Fruit fly (Drosophila melanogaster) whole organism, prepupa: ENCODE measurements around the gene fipi.

Source experiments
- Blimp-1 ChIP-seq: fragments of 200-800 bp; sonication (Bioruptor generic); optimal IDR thresholded peaks from 3 replicates; lab custom pipeline; 2017; ENCODE audit warnings: missing biosample characterization, missing genetic modification characterization, mild to moderate bottlenecking, moderate library complexity, missing genetic modification reagents
- CG10669 ChIP-seq: fragments of 200-800 bp; sonication (Bioruptor generic); optimal IDR thresholded peaks from 3 replicates; lab custom pipeline; 2018; ENCODE audit warnings: missing biosample characterization, mild to moderate bottlenecking, missing genetic modification characterization, moderate library complexity
- CG11294 ChIP-seq: fragments of 200-800 bp; sonication (Bioruptor generic); IDR thresholded peaks from 2 replicates; pipeline ENCODE4 v1.3.6; 2022; ENCODE audit warnings: missing biosample characterization, missing genetic modification characterization
- CG15336 ChIP-seq: fragments of 200-800 bp; sonication (Bioruptor generic); IDR thresholded peaks from 2 replicates; pipeline ENCODE4 v1.3.6; 2022; ENCODE audit warnings: missing biosample characterization, missing genetic modification characterization
- CG1621 ChIP-seq: fragments of 200-800 bp; sonication (Bioruptor generic); optimal IDR thresholded peaks from 3 replicates; lab custom pipeline; 2018; ENCODE audit warnings: missing biosample characterization, mild to moderate bottlenecking, missing genetic modification characterization
- CG3032 ChIP-seq: fragments of 200-800 bp; optimal IDR thresholded peaks from 2 replicates; lab custom pipeline; 2019; ENCODE audit warnings: missing biosample characterization, mild to moderate bottlenecking, missing genetic modification characterization, moderate library complexity
- CG32006 ChIP-seq: fragments of 200-800 bp; sonication (Bioruptor generic); optimal IDR thresholded peaks from 3 replicates; lab custom pipeline; 2017; ENCODE audit warnings: missing biosample characterization, mild to moderate bottlenecking, missing genetic modification characterization
- CG3919 ChIP-seq: fragments of 200-800 bp; sonication (Bioruptor generic); optimal IDR thresholded peaks from 3 replicates; lab custom pipeline; 2016; ENCODE audit warnings: missing biosample characterization, missing genetic modification characterization
- CG6276 ChIP-seq: fragments of 200-800 bp; sonication (Bioruptor generic); optimal IDR thresholded peaks from 2 replicates; lab custom pipeline; 2017; ENCODE audit warnings: missing biosample characterization, mild to moderate bottlenecking, missing genetic modification characterization
- CG6792 ChIP-seq: fragments of 200-800 bp; sonication (Bioruptor generic); optimal IDR thresholded peaks from 3 replicates; lab custom pipeline; 2016; ENCODE audit warnings: missing biosample characterization, missing genetic modification characterization
- CG6808 ChIP-seq: fragments of 200-800 bp; sonication (Bioruptor generic); optimal IDR thresholded peaks from 3 replicates; lab custom pipeline; 2017; ENCODE audit warnings: missing biosample characterization, missing genetic modification characterization, mild to moderate bottlenecking, moderate library complexity, missing genetic modification reagents
- CG6854 ChIP-seq: fragments of 200-800 bp; sonication (Bioruptor generic); optimal IDR thresholded peaks from 2 replicates; lab custom pipeline; 2017; ENCODE audit warnings: missing biosample characterization, mild to moderate bottlenecking, missing genetic modification characterization
- CG7368 ChIP-seq: fragments of 200-800 bp; sonication (Bioruptor generic); optimal IDR thresholded peaks from 3 replicates; lab custom pipeline; 2016; ENCODE audit warnings: missing biosample characterization, missing genetic modification characterization
- CG8119 ChIP-seq: fragments of 200-800 bp; sonication (Bioruptor generic); IDR thresholded peaks from 3 replicates; pipeline ENCODE4 v1.3.6; 2022; ENCODE audit warnings: missing biosample characterization, missing genetic modification characterization
- CG8632 ChIP-seq: fragments of 200-800 bp; sonication (Bioruptor generic); optimal IDR thresholded peaks from 3 replicates; lab custom pipeline; 2016; ENCODE audit warnings: missing biosample characterization, missing genetic modification characterization
- CG9139 ChIP-seq: fragments of 200-800 bp; sonication (Bioruptor generic); optimal IDR thresholded peaks from 3 replicates; lab custom pipeline; 2017; ENCODE audit warnings: missing biosample characterization, mild to moderate bottlenecking, missing genetic modification characterization
- Eip78C ChIP-seq: fragments of 200-800 bp; sonication (Bioruptor generic); peaks from one replicate; lab custom pipeline; 2016; ENCODE audit warnings: missing biosample characterization, missing genetic modification characterization
- Eip93F ChIP-seq: fragments of 200-800 bp; sonication (Bioruptor generic); optimal IDR thresholded peaks from 2 replicates; lab custom pipeline; 2016; ENCODE audit warnings: missing biosample characterization, mild to moderate bottlenecking, missing genetic modification characterization
- Ets96B ChIP-seq: fragments of 200-800 bp; optimal IDR thresholded peaks from 2 replicates; lab custom pipeline; 2019; ENCODE audit warnings: missing biosample characterization, mild to moderate bottlenecking, missing genetic modification characterization, moderate library complexity
- Gug ChIP-seq: fragments of 200-800 bp; sonication (Bioruptor generic); IDR thresholded peaks from 2 replicates; pipeline ENCODE4 v1.3.6; 2022; ENCODE audit warnings: missing biosample characterization, missing genetic modification characterization
- Hr38 ChIP-seq: sonication (Bioruptor generic); optimal IDR thresholded peaks from 2 replicates; lab custom pipeline; 2016; ENCODE audit warnings: missing biosample characterization, missing genetic modification characterization
- Hr39 ChIP-seq: fragments of 200-800 bp; sonication (Bioruptor generic); optimal IDR thresholded peaks from 2 replicates; lab custom pipeline; 2016; ENCODE audit warnings: missing biosample characterization, missing genetic modification characterization
- Hr4 ChIP-seq: fragments of 200-800 bp; sonication (Bioruptor generic); optimal IDR thresholded peaks from 3 replicates; lab custom pipeline; 2016; ENCODE audit warnings: missing biosample characterization, missing genetic modification characterization
- Lpt ChIP-seq: fragments of 200-800 bp; sonication (Bioruptor generic); optimal IDR thresholded peaks from 3 replicates; lab custom pipeline; 2016; ENCODE audit warnings: missing biosample characterization, missing genetic modification characterization
- Met ChIP-seq: fragments of 200-800 bp; sonication (Bioruptor generic); optimal IDR thresholded peaks from 3 replicates; lab custom pipeline; 2016; ENCODE audit warnings: missing biosample characterization, missing genetic modification characterization
- OdsH ChIP-seq: fragments of 200-800 bp; sonication (Bioruptor generic); optimal IDR thresholded peaks from 3 replicates; lab custom pipeline; 2016; ENCODE audit warnings: missing biosample characterization, missing genetic modification characterization
- Smox ChIP-seq: fragments of 200-800 bp; sonication (Bioruptor generic); optimal IDR thresholded peaks from 3 replicates; lab custom pipeline; 2016; ENCODE audit warnings: missing biosample characterization, missing genetic modification characterization
- Sox102F ChIP-seq: fragments of 200-800 bp; sonication (Bioruptor generic); optimal IDR thresholded peaks from 2 replicates; lab custom pipeline; 2016; ENCODE audit warnings: missing biosample characterization, mild to moderate bottlenecking, missing genetic modification characterization
- Sox14 ChIP-seq: fragments of 200-800 bp; sonication (Bioruptor generic); optimal IDR thresholded peaks from 3 replicates; lab custom pipeline; 2016; ENCODE audit warnings: missing biosample characterization, missing genetic modification characterization
- Sox15 ChIP-seq: fragments of 200-800 bp; sonication (Bioruptor generic); optimal IDR thresholded peaks from 3 replicates; lab custom pipeline; 2016; ENCODE audit warnings: missing biosample characterization, missing genetic modification characterization
- achi ChIP-seq: fragments of 200-800 bp; sonication (Bioruptor generic); optimal IDR thresholded peaks from 3 replicates; lab custom pipeline; 2016; ENCODE audit warnings: missing biosample characterization, missing genetic modification characterization
- acj6 ChIP-seq: fragments of 200-800 bp; sonication (Bioruptor generic); optimal IDR thresholded peaks from 3 replicates; lab custom pipeline; 2016; ENCODE audit warnings: missing biosample characterization, missing genetic modification characterization
- cyc ChIP-seq: fragments of 200-800 bp; sonication (Bioruptor generic); optimal IDR thresholded peaks from 3 replicates; lab custom pipeline; 2016; ENCODE audit warnings: missing biosample characterization, missing genetic modification characterization
- dac ChIP-seq: fragments of 200-800 bp; sonication (Bioruptor generic); optimal IDR thresholded peaks from 2 replicates; lab custom pipeline; 2017; ENCODE audit warnings: missing biosample characterization, mild to moderate bottlenecking, missing genetic modification characterization
- dsx ChIP-seq: fragments of 200-800 bp; optimal IDR thresholded peaks from 3 replicates; lab custom pipeline; 2019; ENCODE audit warnings: missing biosample characterization, mild to moderate bottlenecking, missing genetic modification characterization, moderate library complexity; ENCODE audit not compliant: poor library complexity, severe bottlenecking
- eg ChIP-seq: fragments of 200-800 bp; sonication (Bioruptor generic); IDR thresholded peaks from 3 replicates; pipeline ENCODE4 v1.3.6; 2022; ENCODE audit warnings: missing biosample characterization, missing genetic modification characterization
- esn ChIP-seq: fragments of 200-800 bp; sonication (Bioruptor generic); optimal IDR thresholded peaks from 2 replicates; lab custom pipeline; 2016; ENCODE audit warnings: missing biosample characterization, mild to moderate bottlenecking, missing genetic modification characterization, moderate library complexity
- fd59A ChIP-seq: fragments of 200-800 bp; sonication (Bioruptor generic); optimal IDR thresholded peaks from 2 replicates; lab custom pipeline; 2017; ENCODE audit warnings: missing biosample characterization, mild to moderate bottlenecking, missing genetic modification characterization, missing genetic modification reagents
- lz ChIP-seq: fragments of 200-800 bp; sonication (Bioruptor generic); optimal IDR thresholded peaks from 3 replicates; lab custom pipeline; 2016; ENCODE audit warnings: missing biosample characterization, missing genetic modification characterization
- pdm3 ChIP-seq: fragments of 200-800 bp; sonication (Bioruptor generic); optimal IDR thresholded peaks from 3 replicates; lab custom pipeline; 2016; ENCODE audit warnings: missing biosample characterization, missing genetic modification characterization
- salr ChIP-seq, 2 experiments: fragments of 200-800 bp; sonication (Bioruptor generic); optimal IDR thresholded peaks; 3 replicates each; lab custom pipeline; 2016 to 2018; ENCODE audit warnings: missing biosample characterization in 2 of 2, missing genetic modification characterization in 2 of 2, mild to moderate bottlenecking in 1 of 2
- spab ChIP-seq: fragments of 200-800 bp; sonication (Bioruptor generic); optimal IDR thresholded peaks from 2 replicates; lab custom pipeline; 2017; ENCODE audit warnings: missing biosample characterization, mild to moderate bottlenecking, missing genetic modification characterization, missing genetic modification reagents
- svp ChIP-seq: fragments of 200-800 bp; sonication (Bioruptor generic); peaks from one replicate; lab custom pipeline; 2016; ENCODE audit warnings: missing biosample characterization, missing genetic modification characterization
- topi ChIP-seq: fragments of 200-800 bp; sonication (Bioruptor generic); optimal IDR thresholded peaks from 3 replicates; lab custom pipeline; 2016; ENCODE audit warnings: missing biosample characterization, missing genetic modification characterization
- vri ChIP-seq: fragments of 200-800 bp; sonication (Bioruptor generic); optimal IDR thresholded peaks from 3 replicates; lab custom pipeline; 2016; ENCODE audit warnings: missing biosample characterization, mild to moderate bottlenecking, missing genetic modification characterization

Gene fipi

dm6 chr2L:4810697-4811490 is 17.1 kb upstream of the fipi start (continued):
- peak in 1 of 2 experiments; percentile 83 for TF ChIP-seq salr (GFP tag; optimal IDR thresholded peaks at IDR 0.05; lab: Kevin White, UChicago)
- TF ChIP-seq fd59A (GFP tag; lab: Kevin White, UChicago), result peak; percentile 69
- TF ChIP-seq Hr4, result peak; percentile 64
- peak; percentile 65 for TF ChIP-seq CG6792 (GFP tag; lab: Kevin White, UChicago)
- TF ChIP-seq spab (GFP tag; lab: Kevin White, UChicago), result peak; percentile 62
- TF ChIP-seq dsx, result peak; percentile 15
- TF ChIP-seq Sox14 (GFP tag; lab: Kevin White, UChicago), result peak; percentile 56
- peak; percentile 61 for TF ChIP-seq CG3919 (GFP tag; lab: Kevin White, UChicago)
- peak; percentile 71 for TF ChIP-seq CG8632 (GFP tag; lab: Kevin White, UChicago)
- peak; percentile 63 for TF ChIP-seq achi (GFP tag; lab: Kevin White, UChicago)
- TF ChIP-seq lz (GFP tag; lab: Kevin White, UChicago), result peak; percentile 62
- TF ChIP-seq CG6808 (GFP tag; lab: Kevin White, UChicago), result peak; percentile 77
- peak; percentile 7 for TF ChIP-seq dac (GFP tag; lab: Kevin White, UChicago)
- no peak for TF ChIP-seq Gug
- peak; percentile 70 for TF ChIP-seq OdsH (GFP tag; lab: Kevin White, UChicago)
- peak; percentile 85 for TF ChIP-seq CG32006 (GFP tag; lab: Kevin White, UChicago)
- no peak for TF ChIP-seq CG1621 (tag; lab: Kevin White, UChicago)
- TF ChIP-seq, all 60 proteins: peak for 48

DNA sequence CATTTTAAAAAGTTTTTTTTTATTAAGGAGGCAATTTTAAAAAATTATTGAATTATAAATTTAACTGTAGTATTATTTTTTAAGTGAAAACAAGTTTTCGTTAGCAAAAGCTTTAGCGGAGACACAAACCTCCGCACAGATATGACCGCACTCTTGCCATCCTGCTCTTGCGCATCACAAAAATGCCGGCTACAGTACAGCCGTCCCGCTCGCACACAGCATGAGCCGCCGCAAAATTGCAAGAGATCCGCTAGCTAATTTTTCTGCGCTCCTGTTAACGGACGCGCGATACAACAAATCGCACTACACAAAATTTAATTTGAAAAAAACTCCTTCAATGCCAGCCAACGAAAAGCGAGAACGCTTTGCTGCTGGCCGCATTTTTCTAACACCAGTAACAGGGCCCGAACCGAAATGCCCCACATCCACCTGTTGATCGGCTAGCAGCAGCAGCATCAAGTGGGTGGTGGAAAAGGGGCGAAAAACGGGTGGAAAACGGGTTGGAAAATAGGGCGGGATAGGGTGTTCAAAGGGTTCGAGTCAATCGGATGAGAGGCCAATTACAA is 16.3 kb upstream of the fipi start:
- no peak for TF ChIP-seq Hr4
- TF ChIP-seq Smox (GFP tag; lab: Kevin White, UChicago), result peak; percentile 29
- no peak for TF ChIP-seq Blimp-1 (GFP tag; lab: Kevin White, UChicago)
- no peak for TF ChIP-seq Sox15
- TF ChIP-seq CG3032 (tag; lab: Kevin White, UChicago), result peak; percentile 28
- TF ChIP-seq topi, result peak; percentile 12
- TF ChIP-seq dsx, result peak; percentile 53
- TF ChIP-seq CG8632 (GFP tag; lab: Kevin White, UChicago), result no peak
- peak; percentile 49 for TF ChIP-seq esn (GFP tag; lab: Kevin White, UChicago)
- TF ChIP-seq Lpt (GFP tag; lab: Kevin White, UChicago), result peak; percentile 49
- peak; percentile 28 for TF ChIP-seq Met (GFP tag; lab: Kevin White, UChicago)
- TF ChIP-seq CG11294 (GFP tag; lab: Robert Waterston, UW), result no peak
- TF ChIP-seq salr (GFP tag; optimal IDR thresholded peaks at IDR 0.05; lab: Kevin White, UChicago), result no peak
- no peak for TF ChIP-seq Hr39 (GFP tag; lab: Kevin White, UChicago)
- no peak for TF ChIP-seq CG10669
- no peak for TF ChIP-seq Eip93F (GFP tag; lab: Kevin White, UChicago)
- no peak; the same call in 2 of the 3 replicates for TF ChIP-seq CG8119 (GFP tag; lab: Robert Waterston, UW)
- TF ChIP-seq svp, result peak; percentile 67
- peak; percentile 25 for TF ChIP-seq vri (GFP tag; lab: Kevin White, UChicago)
- TF ChIP-seq OdsH (GFP tag; lab: Kevin White, UChicago), result peak; percentile 11
- TF ChIP-seq CG3919 (GFP tag; lab: Kevin White, UChicago), result peak; percentile 42
- TF ChIP-seq Ets96B (tag; lab: Kevin White, UChicago), result peak; percentile 10
- no peak for TF ChIP-seq CG6808 (GFP tag; lab: Kevin White, UChicago)
- TF ChIP-seq dac (GFP tag; lab: Kevin White, UChicago), result no peak
- peak; percentile 28 for TF ChIP-seq Sox14 (GFP tag; lab: Kevin White, UChicago)
- peak; percentile 10 for TF ChIP-seq pdm3
- TF ChIP-seq CG6792 (GFP tag; lab: Kevin White, UChicago), result peak; percentile 40
- TF ChIP-seq CG9139 (GFP tag; lab: Kevin White, UChicago), result no peak
- TF ChIP-seq cyc (GFP tag; lab: Kevin White, UChicago), result no peak
- peak; percentile 79 for TF ChIP-seq CG6854
- TF ChIP-seq spab (GFP tag; lab: Kevin White, UChicago), result no peak
- TF ChIP-seq CG6276 (GFP tag; lab: Kevin White, UChicago), result no peak
- no peak for TF ChIP-seq Hr38 (GFP tag; lab: Kevin White, UChicago)
- peak; percentile 77 for TF ChIP-seq Eip78C (GFP tag; lab: Kevin White, UChicago)
- TF ChIP-seq lz (GFP tag; lab: Kevin White, UChicago), result peak; percentile 26
- TF ChIP-seq acj6, result peak; percentile 17
- TF ChIP-seq Sox102F, result peak; percentile 25
- peak; percentile 46; the same call in 1 of the 2 replicates for TF ChIP-seq CG15336 (GFP tag; lab: Robert Waterston, UW)
- TF ChIP-seq CG7368 (GFP tag; lab: Kevin White, UChicago), result peak; percentile 26
- TF ChIP-seq eg (GFP tag; lab: Robert Waterston, UW), result peak; percentile 36; the same call in 1 of the 3 replicates
- TF ChIP-seq achi (GFP tag; lab: Kevin White, UChicago), result no peak
